Worm (Caenorhabditis elegans): ENCODE results near the gene ins-12.

ce11 chrII:5525297-5525696, 29.1 kb upstream of the ins-12 start, which contains the start of gene tbx-35:
- no peak for TF ChIP-seq ama-1 (optimal IDR thresholded peaks at IDR 0.05)
- no peak for TF ChIP-seq crh-2 (tag; optimal IDR thresholded peaks at IDR 0.05)
- no peak for TF ChIP-seq lsy-2 (tag; optimal IDR thresholded peaks at IDR 0.05)
- TF ChIP-seq zag-1 (tag; optimal IDR thresholded peaks at IDR 0.05), result no peak

All from whole organism, L2 larva.